Worm (Caenorhabditis elegans) whole organism, L3 larva: ENCODE data around the gene Y110A2AR.1.

Source experiments
- R02D3.7 ChIP-seq: fragments of 150-350 bp; optimal IDR thresholded peaks from 2 replicates; lab custom pipeline; 2014; ENCODE audit warnings: missing biosample characterization, missing genetic modification characterization
- ZK546.5 ChIP-seq: sonication (generic microtip); optimal IDR thresholded peaks from 2 replicates; lab custom pipeline; 2017; ENCODE audit warnings: missing biosample characterization, missing genetic modification characterization
- aly-2 ChIP-seq: fragments of 150-350 bp; optimal IDR thresholded peaks from 2 replicates; lab custom pipeline; 2014; ENCODE audit warnings: missing biosample characterization, missing genetic modification characterization
- ama-1 ChIP-seq: fragments of 150-350 bp; optimal IDR thresholded peaks from 2 replicates; lab custom pipeline; 2018
- ceh-16 ChIP-seq: sonication (generic microtip); optimal IDR thresholded peaks from 2 replicates; lab custom pipeline; 2017; ENCODE audit warnings: missing biosample characterization, missing genetic modification characterization
- ceh-28 ChIP-seq: fragments of 150-350 bp; optimal IDR thresholded peaks from 2 replicates; lab custom pipeline; 2014; ENCODE audit warnings: missing biosample characterization, missing genetic modification reagents, missing genetic modification characterization
- ceh-82 ChIP-seq: fragments of 150-350 bp; optimal IDR thresholded peaks from 2 replicates; lab custom pipeline; 2014; ENCODE audit warnings: missing biosample characterization, missing genetic modification characterization
- daf-12 ChIP-seq: fragments of 150-350 bp; optimal IDR thresholded peaks from 2 replicates; lab custom pipeline; 2014; ENCODE audit warnings: missing biosample characterization, missing genetic modification reagents, missing genetic modification characterization
- egl-27 ChIP-seq: sonication (generic microtip); optimal IDR thresholded peaks from 4 replicates; lab custom pipeline; 2017; ENCODE audit warnings: missing biosample characterization, missing genetic modification reagents, missing genetic modification characterization
- egl-5 ChIP-seq: fragments of 150-350 bp; optimal IDR thresholded peaks from 2 replicates; lab custom pipeline; 2017; ENCODE audit warnings: missing biosample characterization, missing genetic modification reagents, missing genetic modification characterization, inconsistent platforms
- elt-1 ChIP-seq: fragments of 150-350 bp; optimal IDR thresholded peaks from 2 replicates; lab custom pipeline; 2014; ENCODE audit warnings: missing biosample characterization, missing genetic modification characterization
- elt-2 ChIP-seq: sonication (generic microtip); optimal IDR thresholded peaks from 2 replicates; lab custom pipeline; 2016; ENCODE audit warnings: missing genetic modification reagents, mild to moderate bottlenecking, missing genetic modification characterization, missing compliant biosample characterization
- elt-3 ChIP-seq, 3 experiments: fragments of 150-350 bp in 1 of 3; sonication (generic microtip) in 2 of 3; optimal IDR thresholded peaks; 2 replicates in 2 of 3; 4 replicates in 1 of 3; lab custom pipeline; 2014 to 2017; ENCODE audit warnings: missing biosample characterization in 3 of 3, missing genetic modification characterization in 3 of 3
- eor-1 ChIP-seq, 2 experiments: fragments of 150-350 bp; optimal IDR thresholded peaks; 2 replicates each; lab custom pipeline; 2014 to 2018; ENCODE audit warnings: missing biosample characterization in 2 of 2, missing genetic modification characterization in 2 of 2
- fkh-10 ChIP-seq: sonication (generic microtip); optimal IDR thresholded peaks from 2 replicates; lab custom pipeline; 2017; ENCODE audit warnings: missing biosample characterization, missing genetic modification reagents, missing genetic modification characterization
- fkh-2 ChIP-seq: fragments of 150-350 bp; optimal IDR thresholded peaks from 2 replicates; lab custom pipeline; 2014; ENCODE audit warnings: missing biosample characterization, missing genetic modification reagents, missing genetic modification characterization
- fos-1 ChIP-seq: fragments of 150-350 bp; optimal IDR thresholded peaks from 2 replicates; lab custom pipeline; 2014; ENCODE audit warnings: missing biosample characterization, missing genetic modification characterization
- jun-1 ChIP-seq: fragments of 150-350 bp; optimal IDR thresholded peaks from 2 replicates; lab custom pipeline; 2014; ENCODE audit warnings: missing biosample characterization, missing genetic modification reagents, missing genetic modification characterization
- lin-15B ChIP-seq: fragments of 150-350 bp; optimal IDR thresholded peaks from 2 replicates; lab custom pipeline; 2014; ENCODE audit warnings: missing biosample characterization, missing genetic modification characterization
- lin-39 ChIP-seq: fragments of 150-350 bp; optimal IDR thresholded peaks from 2 replicates; lab custom pipeline; 2018; ENCODE audit warnings: missing biosample characterization, missing genetic modification reagents, missing genetic modification characterization
- lsy-12 ChIP-seq: sonication (generic microtip); optimal IDR thresholded peaks from 2 replicates; lab custom pipeline; 2016; ENCODE audit warnings: mild to moderate bottlenecking, missing genetic modification characterization, missing compliant biosample characterization
- mml-1 ChIP-seq: fragments of 150-350 bp; sonication (generic microtip); optimal IDR thresholded peaks from 3 replicates; lab custom pipeline; 2014; ENCODE audit warnings: missing biosample characterization, missing genetic modification characterization
- nfya-1 ChIP-seq: sonication (generic microtip); optimal IDR thresholded peaks from 2 replicates; lab custom pipeline; 2017; ENCODE audit warnings: missing genetic modification characterization, mild to moderate bottlenecking, missing compliant biosample characterization, antibody characterized with exemption, moderate library complexity; ENCODE audit not compliant: insufficient read depth
- nhr-11 ChIP-seq: fragments of 150-350 bp; optimal IDR thresholded peaks from 2 replicates; lab custom pipeline; 2014; ENCODE audit warnings: missing biosample characterization, missing genetic modification characterization
- nhr-12 ChIP-seq: fragments of 150-350 bp; optimal IDR thresholded peaks from 2 replicates; lab custom pipeline; 2014; ENCODE audit warnings: missing biosample characterization, missing genetic modification characterization
- nhr-23 ChIP-seq: fragments of 150-350 bp; optimal IDR thresholded peaks from 2 replicates; lab custom pipeline; 2014; ENCODE audit warnings: missing biosample characterization, missing genetic modification reagents, missing genetic modification characterization
- nhr-237 ChIP-seq: fragments of 150-350 bp; optimal IDR thresholded peaks from 2 replicates; lab custom pipeline; 2014; ENCODE audit warnings: missing biosample characterization, missing genetic modification characterization
- nhr-43 ChIP-seq: sonication (generic microtip); optimal IDR thresholded peaks from 2 replicates; lab custom pipeline; 2016; ENCODE audit warnings: mild to moderate bottlenecking, missing genetic modification characterization, missing compliant biosample characterization; ENCODE audit not compliant: poor library complexity, severe bottlenecking
- nhr-67 ChIP-seq: fragments of 150-350 bp; optimal IDR thresholded peaks from 2 replicates; lab custom pipeline; 2014; ENCODE audit warnings: missing biosample characterization, missing genetic modification characterization
- nhr-76 ChIP-seq: fragments of 150-350 bp; sonication (generic microtip); optimal IDR thresholded peaks from 5 replicates; lab custom pipeline; 2014; ENCODE audit warnings: missing biosample characterization, missing genetic modification characterization
- nhr-77 ChIP-seq: fragments of 150-350 bp; optimal IDR thresholded peaks from 2 replicates; lab custom pipeline; 2014; ENCODE audit warnings: missing biosample characterization, missing genetic modification characterization
- pha-4 ChIP-seq: fragments of 150-350 bp; optimal IDR thresholded peaks from 2 replicates; lab custom pipeline; 2014; ENCODE audit warnings: missing biosample characterization, missing genetic modification reagents, missing genetic modification characterization
- skn-1 ChIP-seq: fragments of 150-350 bp; optimal IDR thresholded peaks from 2 replicates; lab custom pipeline; 2014; ENCODE audit warnings: missing biosample characterization, missing genetic modification characterization
- snpc-4 ChIP-seq: fragments of 150-350 bp; optimal IDR thresholded peaks from 2 replicates; lab custom pipeline; 2014; ENCODE audit warnings: missing biosample characterization, missing genetic modification characterization
- tbx-2 ChIP-seq: sonication (generic microtip); optimal IDR thresholded peaks from 2 replicates; lab custom pipeline; 2016; ENCODE audit warnings: mild to moderate bottlenecking, missing genetic modification characterization, missing compliant biosample characterization
- unc-39 ChIP-seq: sonication (generic microtip); optimal IDR thresholded peaks from 4 replicates; lab custom pipeline; 2017; ENCODE audit warnings: missing biosample characterization, missing genetic modification characterization
- unc-62 ChIP-seq: fragments of 150-350 bp; sonication (generic microtip); optimal IDR thresholded peaks from 4 replicates; lab custom pipeline; 2014; ENCODE audit warnings: missing biosample characterization, missing genetic modification reagents, missing genetic modification characterization
- zag-1 ChIP-seq: fragments of 150-350 bp; optimal IDR thresholded peaks from 2 replicates; lab custom pipeline; 2014; ENCODE audit warnings: missing biosample characterization, missing genetic modification characterization
- ztf-11 ChIP-seq: fragments of 150-350 bp; optimal IDR thresholded peaks from 2 replicates; lab custom pipeline; 2014; ENCODE audit warnings: missing biosample characterization, missing genetic modification characterization

Y110A2AR.1 gene

DNA sequence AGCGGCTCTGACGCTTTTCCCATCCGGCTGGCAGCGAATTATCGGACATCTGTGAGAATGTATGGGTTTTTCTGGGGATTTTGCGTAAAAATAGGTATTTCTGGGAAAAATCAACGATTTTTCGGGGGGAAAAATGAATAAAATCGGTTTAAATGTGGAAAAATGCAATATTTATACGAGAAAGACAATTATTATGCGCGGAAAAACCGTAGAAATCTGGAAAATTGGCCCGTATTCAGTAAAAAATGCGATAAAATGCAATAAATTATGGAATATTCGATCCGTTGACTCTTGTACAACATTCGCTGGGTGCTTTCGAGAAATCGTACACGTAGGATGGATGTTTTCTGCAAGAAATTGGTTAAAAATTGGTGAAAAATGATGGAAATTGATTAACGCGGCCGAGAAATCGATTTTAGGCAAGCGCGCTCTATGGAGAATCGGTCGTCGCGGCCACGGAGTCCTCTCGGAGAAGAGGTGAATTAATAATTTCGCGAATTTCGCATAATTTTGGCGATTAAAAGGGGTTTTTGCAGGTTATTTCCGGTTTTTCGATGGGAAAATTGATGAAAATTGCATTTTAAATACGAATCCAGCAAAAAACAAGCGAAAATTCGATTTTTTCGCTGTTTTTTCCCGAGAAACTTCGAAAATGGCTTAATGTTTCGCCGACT is 30.4 kb upstream of the Y110A2AR.1 start, which contains the start of gene pinn-1 (continued):
- no peak for TF ChIP-seq nhr-12 (tag; lab: Kevin White, UChicago)
- no peak for TF ChIP-seq ztf-11 (tag; lab: Kevin White, UChicago)
- no peak for TF ChIP-seq fos-1 (tag; lab: Kevin White, UChicago)
- peak; percentile 40 for TF ChIP-seq jun-1 (tag; lab: Kevin White, UChicago)
- TF ChIP-seq elt-1 (tag; lab: Kevin White, UChicago), result peak; percentile 5
- peak; percentile 90 for TF ChIP-seq pha-4 (tag; lab: Kevin White, UChicago)
- no peak for TF ChIP-seq aly-2
- no peak for TF ChIP-seq nhr-11
- peak; percentile 97 for TF ChIP-seq lin-15B
- TF ChIP-seq nhr-76 (tag; lab: Kevin White, UChicago), result no peak
- TF ChIP-seq, all 47 proteins: peak for 25

DNA sequence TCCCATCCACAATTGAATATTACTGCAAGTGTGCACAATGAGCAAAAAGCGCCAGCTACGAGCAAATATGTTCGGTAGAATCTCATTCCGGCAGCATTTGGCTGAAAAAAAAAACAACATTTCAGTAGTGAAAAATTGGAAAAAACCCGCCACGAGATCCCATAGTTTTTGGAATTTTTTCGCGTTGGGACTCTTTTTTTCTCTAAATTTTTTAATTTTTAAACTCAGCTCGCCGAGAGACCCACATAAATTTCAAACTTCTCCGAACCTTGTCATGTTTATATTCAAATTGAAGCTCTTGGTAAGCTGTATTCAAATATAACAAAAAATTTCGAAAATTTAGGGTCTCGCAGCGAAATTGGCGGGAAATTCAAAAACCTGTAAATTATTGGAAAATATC is 25.2 kb upstream of the Y110A2AR.1 start, which contains the start of gene sqv-2:
Gene sqv-2, minus strand, starts transcription at position 101 of the 400 bp plus-strand sequence.
- no peak for TF ChIP-seq elt-1 (tag; lab: Kevin White, UChicago)
- no peak for TF ChIP-seq lin-39 (tag; lab: Kevin White, UChicago)
- TF ChIP-seq aly-2, result no peak
- no peak for TF ChIP-seq egl-5 (tag; lab: Kevin White, UChicago)
- no peak for TF ChIP-seq zag-1
- TF ChIP-seq elt-3 (tag; optimal IDR thresholded peaks at IDR 0.05; lab: Kevin White, UChicago), result no peak

DNA sequence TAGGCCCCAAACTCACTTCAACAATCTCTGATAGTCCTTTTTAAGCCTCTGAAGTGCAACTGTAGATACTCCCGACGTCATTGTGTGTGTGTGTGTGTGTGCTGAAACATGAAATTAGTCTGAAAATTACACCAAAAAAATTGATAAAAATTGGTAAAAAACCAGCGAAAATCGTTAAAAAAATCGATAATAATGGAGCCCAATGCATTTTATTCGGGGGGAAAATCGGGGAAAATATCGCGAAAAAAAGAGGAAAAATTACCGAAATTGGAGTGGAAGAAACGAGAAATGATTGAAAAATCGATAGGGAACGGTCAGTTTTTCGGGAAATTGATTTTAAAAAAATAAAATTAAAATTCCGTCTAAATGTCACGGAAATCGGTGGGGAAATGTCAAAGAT is 19.3 kb upstream of the Y110A2AR.1 start, which contains the start of gene ubc-26:
Gene ubc-26, minus strand, starts transcription at position 101 of the 400 bp plus-strand sequence.
- no peak for TF ChIP-seq ceh-28 (tag; lab: Kevin White, UChicago)
- no peak for TF ChIP-seq daf-12
- no peak for TF ChIP-seq mml-1 (tag; lab: Kevin White, UChicago)
- no peak for TF ChIP-seq ceh-82 (tag; lab: Kevin White, UChicago)
- TF ChIP-seq R02D3.7, result no peak
- no peak for TF ChIP-seq jun-1 (tag; lab: Kevin White, UChicago)
- TF ChIP-seq egl-5 (tag; lab: Kevin White, UChicago), result no peak
- no peak for TF ChIP-seq fkh-10 (GFP tag; lab: Kevin White, UChicago)
- no peak for TF ChIP-seq ceh-16 (tag; lab: Kevin White, UChicago)
- TF ChIP-seq lsy-12, result no peak
- no peak for TF ChIP-seq ama-1 (lab: Kevin White, UChicago)
- TF ChIP-seq eor-1 (tag; optimal IDR thresholded peaks at IDR 0.05; lab: Kevin White, UChicago), result no peak
- TF ChIP-seq tbx-2 (tag; lab: Kevin White, UChicago), result no peak
- no peak for TF ChIP-seq unc-62 (GFP tag; lab: Kevin White, UChicago)
- no peak for TF ChIP-seq unc-39 (tag; lab: Kevin White, UChicago)
- TF ChIP-seq nhr-11, result no peak
- no peak for TF ChIP-seq nfya-1 (tag; lab: Kevin White, UChicago)
- TF ChIP-seq ZK546.5 (tag; lab: Kevin White, UChicago), result no peak
- TF ChIP-seq, all 47 proteins: peak for 0

DNA sequence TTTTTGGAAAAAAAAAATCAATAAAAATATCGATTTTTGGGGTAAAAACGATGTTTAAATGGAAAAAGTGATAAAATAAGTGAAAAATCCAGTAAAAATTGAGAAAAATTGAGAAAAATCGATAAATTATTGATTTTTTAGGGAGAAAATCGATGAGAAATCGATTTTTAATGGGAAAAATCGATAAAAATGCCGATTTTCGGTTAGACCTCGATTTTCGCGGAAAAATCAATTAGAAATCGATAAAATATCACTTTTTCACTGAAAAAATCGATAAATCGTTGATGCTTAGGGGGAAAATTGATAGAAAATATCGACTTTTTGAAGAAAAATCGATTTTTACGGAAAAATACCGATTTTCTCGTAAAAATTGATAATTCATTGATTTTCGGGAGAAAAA is 18.4 kb upstream of the Y110A2AR.1 start:
- no peak for TF ChIP-seq nhr-237 (tag; lab: Kevin White, UChicago)
- peak; percentile 92 for TF ChIP-seq ceh-28 (tag; lab: Kevin White, UChicago)
- TF ChIP-seq ceh-82 (tag; lab: Kevin White, UChicago), result no peak
- no peak for TF ChIP-seq skn-1
- no peak for TF ChIP-seq pha-4 (tag; lab: Kevin White, UChicago)
- no peak for TF ChIP-seq nhr-23 (tag; lab: Kevin White, UChicago)

DNA sequence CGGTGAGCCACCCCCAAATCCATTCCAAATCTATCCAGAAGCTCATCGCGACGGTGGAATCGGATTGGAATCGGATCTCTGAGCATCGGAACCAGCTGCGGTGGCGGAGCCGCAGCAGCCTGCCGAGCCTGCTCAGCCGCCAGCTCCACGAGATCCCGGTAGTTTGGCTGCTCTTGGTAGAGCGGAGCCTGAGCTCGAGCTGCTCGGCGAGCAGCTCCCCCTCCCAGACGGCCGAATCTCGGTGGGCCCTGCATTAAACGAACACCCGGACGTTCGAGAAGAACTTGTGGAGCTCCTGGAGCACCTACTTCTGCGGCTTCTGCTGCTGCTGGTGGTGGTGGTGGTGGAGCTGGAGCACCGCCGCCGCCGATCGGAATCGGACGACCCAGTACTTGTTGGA is 15.8 kb upstream of the Y110A2AR.1 start:
- TF ChIP-seq fkh-2 (tag; lab: Kevin White, UChicago) (no peak), nhr-77 (tag; lab: Kevin White, UChicago) (no peak), elt-2 (tag; lab: Kevin White, UChicago) (no peak), ztf-11 (tag; lab: Kevin White, UChicago) (no peak), egl-27 (tag; lab: Kevin White, UChicago) (no peak), egl-5 (tag; lab: Kevin White, UChicago) (no peak), snpc-4 (tag; lab: Kevin White, UChicago) (no peak), ceh-28 (tag; lab: Kevin White, UChicago) (no peak), elt-1 (tag; lab: Kevin White, UChicago) (no peak), nhr-76 (tag; lab: Kevin White, UChicago) (no peak), lsy-12 (no peak), nhr-67 (no peak), nhr-43 (tag; lab: Kevin White, UChicago) (no peak), unc-62 (GFP tag; lab: Kevin White, UChicago) (no peak), eor-1 (tag; optimal IDR thresholded peaks at IDR 0.05; lab: Kevin White, UChicago) (no peak)
